Worm (Caenorhabditis elegans) whole organism, L4 larva: ENCODE results near the gene R07B7.9.

Experiments
- D1046.2 ChIP-seq: fragments of 200-800 bp; sonication (Bioruptor generic); IDR thresholded peaks from 2 replicates; pipeline ENCODE4 v1.3.6; 2022; ENCODE audit warnings: missing genetic modification characterization, missing compliant biosample characterization
- F10B5.3 ChIP-seq: sonication (generic microtip); optimal IDR thresholded peaks from 2 replicates; lab custom pipeline; 2016; ENCODE audit warnings: mild to moderate bottlenecking, missing genetic modification characterization, missing compliant biosample characterization
- F37D6.2 ChIP-seq: sonication (generic microtip); optimal IDR thresholded peaks from 2 replicates; lab custom pipeline; 2016; ENCODE audit warnings: mild to moderate bottlenecking, missing genetic modification characterization, missing compliant biosample characterization
- F49E8.2 ChIP-seq: sonication (generic microtip); optimal IDR thresholded peaks from 2 replicates; lab custom pipeline; 2016; ENCODE audit warnings: missing compliant biosample characterization, mild to moderate bottlenecking, missing genetic modification characterization, borderline replicate concordance
- T20F7.1 ChIP-seq: fragments of 200-800 bp; sonication (Bioruptor generic); optimal IDR thresholded peaks from 2 replicates; lab custom pipeline; 2018; ENCODE audit warnings: mild to moderate bottlenecking, missing genetic modification characterization, missing compliant biosample characterization
- T26A8.4 ChIP-seq: fragments of 200-800 bp; sonication (Bioruptor generic); IDR thresholded peaks from 2 replicates; pipeline ENCODE4 v1.3.6; 2022; ENCODE audit warnings: missing genetic modification characterization, missing compliant biosample characterization
- Y48G9A.11 ChIP-seq: fragments of 200-800 bp; sonication (Bioruptor generic); IDR thresholded peaks from 2 replicates; pipeline ENCODE4 v1.3.6; 2022; ENCODE audit warnings: missing genetic modification reagents, missing genetic modification characterization, missing compliant biosample characterization
- Y5F2A.4 ChIP-seq: fragments of 200-800 bp; sonication (Bioruptor generic); optimal IDR thresholded peaks from 2 replicates; lab custom pipeline; 2018; ENCODE audit warnings: mild to moderate bottlenecking, missing genetic modification characterization, missing compliant biosample characterization
- Y75B8A.6 ChIP-seq: fragments of 200-800 bp; sonication (Bioruptor generic); IDR thresholded peaks from 2 replicates; pipeline ENCODE4 v1.3.6; 2022; ENCODE audit warnings: missing genetic modification reagents, missing genetic modification characterization, missing compliant biosample characterization
- arid-1 ChIP-seq: fragments of 200-800 bp; sonication (Bioruptor generic); conservative IDR thresholded peaks from 2 replicates; pipeline ENCODE4 v1.3.6; 2022; ENCODE audit warnings: missing genetic modification reagents, missing genetic modification characterization, missing compliant biosample characterization
- ceh-32 ChIP-seq: sonication (generic microtip); optimal IDR thresholded peaks from 2 replicates; lab custom pipeline; 2016; ENCODE audit warnings: mild to moderate bottlenecking, missing genetic modification characterization, missing compliant biosample characterization; ENCODE audit not compliant: poor library complexity
- ceh-82 ChIP-seq: sonication (generic microtip); optimal IDR thresholded peaks from 2 replicates; lab custom pipeline; 2017; ENCODE audit warnings: missing biosample characterization, missing genetic modification characterization
- daf-19 ChIP-seq: fragments of 200-800 bp; sonication (Bioruptor generic); conservative IDR thresholded peaks from 2 replicates; pipeline ENCODE4 v1.3.6; 2022; ENCODE audit warnings: missing genetic modification characterization, missing compliant biosample characterization
- dmd-6 ChIP-seq: fragments of 200-800 bp; sonication (Bioruptor generic); IDR thresholded peaks from 2 replicates; pipeline ENCODE4 v1.3.6; 2022; ENCODE audit warnings: missing genetic modification reagents, missing genetic modification characterization, missing compliant biosample characterization
- dmd-9 ChIP-seq: fragments of 200-800 bp; sonication (Bioruptor generic); IDR thresholded peaks from 2 replicates; pipeline ENCODE4 v1.3.6; 2022; ENCODE audit warnings: missing genetic modification reagents, missing genetic modification characterization, missing compliant biosample characterization
- dpl-1 ChIP-seq: fragments of 150-350 bp; optimal IDR thresholded peaks from 2 replicates; lab custom pipeline; 2014; ENCODE audit warnings: missing biosample characterization, missing genetic modification reagents, missing genetic modification characterization
- fkh-10 ChIP-seq: fragments of 150-350 bp; optimal IDR thresholded peaks from 2 replicates; lab custom pipeline; 2014; ENCODE audit warnings: missing biosample characterization, missing genetic modification reagents, missing genetic modification characterization
- gei-8 ChIP-seq: fragments of 200-800 bp; sonication (Bioruptor generic); optimal IDR thresholded peaks from 2 replicates; lab custom pipeline; 2018; ENCODE audit warnings: mild to moderate bottlenecking, missing genetic modification characterization, missing compliant biosample characterization
- hmg-1.1 ChIP-seq: fragments of 200-800 bp; sonication (Bioruptor generic); IDR thresholded peaks from 2 replicates; pipeline ENCODE4 v1.3.6; 2022; ENCODE audit warnings: missing genetic modification reagents, missing genetic modification characterization, missing compliant biosample characterization
- lim-7 ChIP-seq: fragments of 200-800 bp; sonication (Bioruptor generic); IDR thresholded peaks from 2 replicates; pipeline ENCODE4 v1.3.6; 2022; ENCODE audit warnings: missing genetic modification characterization, missing compliant biosample characterization
- lin-1 ChIP-seq: fragments of 200-800 bp; sonication (Bioruptor generic); IDR thresholded peaks from 2 replicates; pipeline ENCODE4 v1.3.6; 2022; ENCODE audit warnings: missing genetic modification reagents, missing genetic modification characterization, missing compliant biosample characterization
- lir-3 ChIP-seq: sonication (generic microtip); optimal IDR thresholded peaks from 2 replicates; lab custom pipeline; 2016; ENCODE audit warnings: mild to moderate bottlenecking, missing genetic modification characterization, missing compliant biosample characterization
- madf-5 ChIP-seq, 2 experiments: fragments of 200-800 bp; sonication (Bioruptor generic); IDR thresholded peaks; 2 replicates each; pipeline ENCODE4 v1.3.6; 2022; ENCODE audit warnings: missing compliant biosample characterization in 2 of 2, missing genetic modification characterization in 2 of 2
- mxl-2 ChIP-seq: fragments of 200-800 bp; sonication (Bioruptor generic); conservative IDR thresholded peaks from 2 replicates; pipeline ENCODE4 v1.3.6; 2022; ENCODE audit warnings: missing genetic modification reagents, missing genetic modification characterization, missing compliant biosample characterization
- php-3 ChIP-seq: fragments of 200-800 bp; sonication (Bioruptor generic); IDR thresholded peaks from 2 replicates; pipeline ENCODE4 v1.3.6; 2022; ENCODE audit warnings: missing genetic modification reagents, missing genetic modification characterization, missing compliant biosample characterization
- pqm-1 ChIP-seq: sonication (generic microtip); optimal IDR thresholded peaks from 2 replicates; lab custom pipeline; 2017; ENCODE audit warnings: missing biosample characterization, missing genetic modification characterization
- sdz-12 ChIP-seq: fragments of 200-800 bp; sonication (Bioruptor generic); optimal IDR thresholded peaks from 2 replicates; lab custom pipeline; 2018; ENCODE audit warnings: mild to moderate bottlenecking, missing genetic modification characterization, missing compliant biosample characterization
- set-16 ChIP-seq: fragments of 200-800 bp; sonication (Bioruptor generic); IDR thresholded peaks from 2 replicates; pipeline ENCODE4 v1.3.6; 2022; ENCODE audit warnings: missing genetic modification reagents, missing genetic modification characterization, missing compliant biosample characterization
- skn-1 ChIP-seq: fragments of 150-350 bp; optimal IDR thresholded peaks from 2 replicates; lab custom pipeline; 2014; ENCODE audit warnings: missing biosample characterization, missing genetic modification characterization
- spr-1 ChIP-seq: sonication (generic microtip); optimal IDR thresholded peaks from 2 replicates; lab custom pipeline; 2016; ENCODE audit warnings: mild to moderate bottlenecking, missing genetic modification characterization, missing compliant biosample characterization
- spr-3 ChIP-seq: fragments of 200-800 bp; sonication (Bioruptor generic); optimal IDR thresholded peaks from 2 replicates; lab custom pipeline; 2018; ENCODE audit warnings: mild to moderate bottlenecking, missing genetic modification characterization, missing compliant biosample characterization
- unc-130 ChIP-seq: sonication (generic microtip); optimal IDR thresholded peaks from 2 replicates; lab custom pipeline; 2016; ENCODE audit warnings: missing genetic modification reagents, missing genetic modification characterization, missing compliant biosample characterization
- unc-39 ChIP-seq: sonication (generic microtip); optimal IDR thresholded peaks from 2 replicates; lab custom pipeline; 2017; ENCODE audit warnings: missing biosample characterization, missing genetic modification characterization
- unc-62 ChIP-seq, 3 experiments: fragments of 150-350 bp in 1 of 3; sonication (generic microtip); optimal IDR thresholded peaks in 2 of 3; peaks in 1 of 3; 1 replicate in 1 of 3; 2 replicates in 2 of 3; lab custom pipeline; 2014 to 2017; ENCODE audit warnings: missing biosample characterization in 3 of 3, missing genetic modification characterization in 3 of 3, missing genetic modification reagents in 3 of 3, missing genotype in 1 of 3
- zip-11 ChIP-seq: fragments of 200-800 bp; sonication (Bioruptor generic); IDR thresholded peaks from 2 replicates; pipeline ENCODE4 v1.3.6; 2022; ENCODE audit warnings: missing genetic modification characterization, missing compliant biosample characterization
- zip-2 ChIP-seq: fragments of 150-350 bp; optimal IDR thresholded peaks from 2 replicates; lab custom pipeline; 2014; ENCODE audit warnings: missing biosample characterization, missing genetic modification characterization
- ztf-11 ChIP-seq: fragments of 150-350 bp; optimal IDR thresholded peaks from 2 replicates; lab custom pipeline; 2014; ENCODE audit warnings: missing biosample characterization, missing genetic modification characterization

R07B7.9 gene

DNA sequence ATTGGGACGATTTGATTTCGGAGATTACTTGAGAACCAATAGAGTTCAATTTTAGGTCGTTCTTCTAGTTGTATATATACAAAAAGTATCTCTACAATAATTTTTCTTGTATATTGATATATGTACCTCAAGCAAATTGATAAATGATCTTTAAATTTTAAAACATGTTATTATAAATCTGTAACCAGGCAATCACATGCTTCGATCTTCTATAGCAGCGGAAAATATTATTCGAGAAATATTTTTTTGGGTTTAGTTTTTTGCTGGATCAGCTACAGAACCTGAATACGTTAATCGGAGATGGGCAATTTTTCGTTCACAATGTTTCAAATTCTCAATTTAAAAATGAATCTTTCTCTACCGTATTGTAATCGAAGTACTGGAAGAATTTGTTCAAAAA is 8.6 kb upstream of the R07B7.9 start, which contains the start of gene R07B7.12:
Gene R07B7.12, plus strand, starts transcription at position 301 of the 400 bp plus-strand sequence.
- TF ChIP-seq F37D6.2 (tag; lab: Kevin White, UChicago) (no peak), lir-3 (tag; lab: Kevin White, UChicago) (no peak), unc-39 (no peak), spr-3 (GFP tag; lab: Kevin White, UChicago) (no peak), sdz-12 (GFP tag; lab: Kevin White, UChicago) (no peak), mxl-2 (GFP tag; lab: Robert Waterston, UW) (no peak), unc-130 (GFP tag; lab: Kevin White, UChicago) (no peak), ztf-11 (tag; lab: Kevin White, UChicago) (no peak), ceh-82 (tag; lab: Kevin White, UChicago) (no peak)

DNA sequence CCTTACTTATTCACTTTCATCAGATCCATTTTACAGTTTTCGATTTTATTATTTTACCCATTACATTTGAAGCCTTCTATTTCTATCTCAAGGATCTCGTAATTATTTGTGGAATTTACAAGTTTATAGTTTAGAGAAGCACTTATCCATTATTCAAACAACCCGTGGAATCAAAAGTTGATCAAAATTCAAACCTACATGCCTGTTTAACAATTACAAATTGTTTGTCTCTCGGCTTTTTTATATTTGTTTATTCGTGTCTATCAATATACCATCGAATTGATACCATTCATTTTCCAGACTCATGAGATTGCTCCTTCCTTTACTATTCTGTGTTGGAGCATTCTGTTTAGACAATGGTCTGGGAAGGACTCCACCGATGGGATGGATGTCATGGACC is 6.8 kb upstream of the R07B7.9 start, which contains the start of gene gana-1:
Gene gana-1, plus strand, starts transcription at position 301 of the 400 bp plus-strand sequence.
- TF ChIP-seq fkh-10 (GFP tag; lab: Kevin White, UChicago) (no peak), madf-5 (GFP tag; IDR thresholded peaks at IDR 0.05; lab: Robert Waterston, UW) (no peak), D1046.2 (GFP tag; lab: Robert Waterston, UW) (no peak), Y75B8A.6 (GFP tag; lab: Robert Waterston, UW) (no peak), T26A8.4 (GFP tag; lab: Robert Waterston, UW) (no peak), zip-2 (tag; lab: Kevin White, UChicago) (no peak), F49E8.2 (tag; lab: Kevin White, UChicago) (no peak), lim-7 (GFP tag; lab: Robert Waterston, UW) (no peak), gei-8 (no peak), F10B5.3 (no peak), hmg-1.1 (no peak), zip-11 (GFP tag; lab: Robert Waterston, UW) (no peak), php-3 (GFP tag; lab: Robert Waterston, UW) (no peak), skn-1 (tag; lab: Kevin White, UChicago) (no peak), dpl-1 (GFP tag; lab: Kevin White, UChicago) (no peak), Y5F2A.4 (GFP tag; lab: Kevin White, UChicago) (no peak), pqm-1 (tag; lab: Kevin White, UChicago) (no peak), arid-1 (no peak)

DNA sequence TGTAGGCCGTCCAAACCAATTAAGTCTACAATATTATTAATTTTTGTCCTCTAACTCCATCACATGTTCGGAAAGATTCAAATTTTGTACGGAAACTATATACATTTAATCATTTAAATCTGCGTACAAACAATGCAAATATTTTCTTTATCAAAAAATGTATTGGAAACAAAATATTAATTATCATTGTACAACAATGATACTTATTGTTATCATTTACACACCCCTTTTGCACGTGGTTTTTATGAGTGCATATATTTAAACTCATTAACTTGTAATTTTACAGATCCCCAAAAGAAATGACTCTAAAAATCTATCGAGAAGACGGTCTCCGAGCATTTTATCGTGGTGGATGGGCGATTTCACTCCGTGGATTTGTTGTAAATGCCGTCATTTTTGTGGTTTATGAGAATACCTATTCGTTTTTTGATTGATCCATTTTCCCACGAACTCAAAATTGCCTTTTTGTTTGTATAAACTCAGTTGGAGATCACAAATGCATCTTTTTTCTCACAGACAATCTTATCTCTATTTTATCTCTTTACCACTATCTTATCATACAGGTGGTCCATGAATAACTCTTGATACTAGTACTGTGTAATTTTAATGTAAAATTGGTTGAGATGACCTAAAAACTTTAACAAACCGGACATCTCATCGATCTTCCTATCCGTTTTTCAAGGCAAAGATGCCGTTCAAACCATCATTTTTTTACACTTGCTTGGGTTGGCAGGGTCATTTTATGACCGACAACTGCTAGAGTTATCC is 5.9 kb upstream of the R07B7.9 start:
- no peak for TF ChIP-seq unc-62 (GFP tag; optimal IDR thresholded peaks at IDR 0.05 in 1 of 2; lab: Kevin White, UChicago)
- no peak for TF ChIP-seq unc-62 (tag; optimal IDR thresholded peaks at IDR 0.05; lab: Kevin White, UChicago)
- no peak for TF ChIP-seq T20F7.1 (GFP tag; lab: Kevin White, UChicago)
- no peak for TF ChIP-seq spr-1 (tag; lab: Kevin White, UChicago)
- no peak for TF ChIP-seq lin-1 (GFP tag; lab: Robert Waterston, UW)
- TF ChIP-seq hmg-1.1 = no peak
- no peak for TF ChIP-seq fkh-10 (GFP tag; lab: Kevin White, UChicago)
- TF ChIP-seq daf-19 (GFP tag; lab: Robert Waterston, UW) = no peak
- no peak for TF ChIP-seq pqm-1 (tag; lab: Kevin White, UChicago)
- TF ChIP-seq Y48G9A.11 (GFP tag; lab: Robert Waterston, UW) = no peak
- TF ChIP-seq, all 104 proteins: peak for 0

DNA sequence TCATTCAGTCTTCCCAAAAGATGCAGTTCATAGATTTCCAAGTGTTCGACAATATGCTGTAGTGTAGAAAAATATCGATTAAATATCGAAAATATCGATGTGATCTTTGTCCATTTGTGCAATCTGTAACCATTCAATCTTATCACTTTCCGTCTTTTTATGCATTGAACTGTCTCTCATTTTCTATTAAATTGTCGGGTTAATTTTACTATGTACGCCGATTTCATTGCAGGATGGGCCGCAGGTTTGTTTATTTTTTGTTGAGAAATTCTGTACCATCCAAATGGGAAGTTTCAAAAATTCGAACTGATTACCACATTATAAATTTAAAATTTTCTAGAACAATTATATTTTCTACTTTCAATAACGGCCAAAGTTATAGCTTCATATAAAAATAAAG is 4.0 kb upstream of the R07B7.9 start, which contains the start of gene R07B7.8:
Gene R07B7.8, minus strand, starts transcription at position 101 of the 400 bp plus-strand sequence.
- TF ChIP-seq dmd-9 (GFP tag; lab: Robert Waterston, UW) = no peak
- no peak for TF ChIP-seq set-16 (GFP tag; lab: Robert Waterston, UW)
- no peak for TF ChIP-seq ceh-32
- peak; percentile 25; the same call in 1 of the 2 replicates for TF ChIP-seq dmd-6 (GFP tag; lab: Robert Waterston, UW)
- TF ChIP-seq fkh-10 (GFP tag; lab: Kevin White, UChicago) = no peak
